Fruit fly (Drosophila melanogaster) S2 (cell line): Measurements from ENCODE around the gene CG17803.

Experiments
- CG8478 ChIP-seq: fragments of >200 bp; optimal IDR thresholded peaks from 2 replicates; lab custom pipeline; 2018
- CTCF ChIP-seq, 2 experiments: fragments of >200 bp; optimal IDR thresholded peaks; 2 replicates each; lab custom pipeline; 2018

- TF ChIP-seq CG8478 (lab: Kevin White, UChicago) (no peak), CTCF (optimal IDR thresholded peaks at IDR 0.05; lab: Kevin White, UChicago) (no peak)
These were observed 20.4 kb upstream of the CG17803 start for dm6 chr3R:17821744-17822143.
